Worm (Caenorhabditis elegans) whole organism, L4 larva: ENCODE results near the gene vps-50.

ENCODE experiments used
- F49E8.2 ChIP-seq: sonication (generic microtip); optimal IDR thresholded peaks from 2 replicates; lab custom pipeline; 2016; ENCODE audit warnings: missing compliant biosample characterization, mild to moderate bottlenecking, missing genetic modification characterization, borderline replicate concordance
- ZK337.2 ChIP-seq: fragments of 200-800 bp; sonication (Bioruptor generic); IDR thresholded peaks from 2 replicates; pipeline ENCODE4 v1.3.6; 2022; ENCODE audit warnings: missing genetic modification reagents, missing genetic modification characterization, missing compliant biosample characterization
- ama-1 ChIP-seq: fragments of 150-350 bp; optimal IDR thresholded peaks from 2 replicates; lab custom pipeline; 2014; ENCODE audit warnings: inconsistent platforms, mixed read lengths
- cey-2 ChIP-seq: sonication (generic microtip); optimal IDR thresholded peaks from 3 replicates; lab custom pipeline; 2017; ENCODE audit warnings: missing genetic modification characterization, mild to moderate bottlenecking, missing compliant biosample characterization, antibody characterized with exemption, borderline replicate concordance; ENCODE audit not compliant: insufficient read depth
- fos-1 ChIP-seq: fragments of 150-350 bp; optimal IDR thresholded peaks from 2 replicates; lab custom pipeline; 2014; ENCODE audit warnings: missing biosample characterization, missing genetic modification characterization
- nhr-76 ChIP-seq: fragments of 150-350 bp; optimal IDR thresholded peaks from 2 replicates; lab custom pipeline; 2014; ENCODE audit warnings: missing biosample characterization, missing genetic modification characterization
- snpc-1.2 ChIP-seq: fragments of 200-800 bp; sonication (Bioruptor generic); IDR thresholded peaks from 2 replicates; pipeline ENCODE4 v1.3.6; 2022; ENCODE audit warnings: missing genetic modification reagents, missing genetic modification characterization, missing compliant biosample characterization
- unc-62 ChIP-seq, 3 experiments: fragments of 150-350 bp in 1 of 3; sonication (generic microtip); optimal IDR thresholded peaks in 2 of 3; peaks in 1 of 3; 1 replicate in 1 of 3; 2 replicates in 2 of 3; lab custom pipeline; 2014 to 2017; ENCODE audit warnings: missing biosample characterization in 3 of 3, missing genetic modification characterization in 3 of 3, missing genetic modification reagents in 3 of 3, missing genotype in 1 of 3

DNA sequence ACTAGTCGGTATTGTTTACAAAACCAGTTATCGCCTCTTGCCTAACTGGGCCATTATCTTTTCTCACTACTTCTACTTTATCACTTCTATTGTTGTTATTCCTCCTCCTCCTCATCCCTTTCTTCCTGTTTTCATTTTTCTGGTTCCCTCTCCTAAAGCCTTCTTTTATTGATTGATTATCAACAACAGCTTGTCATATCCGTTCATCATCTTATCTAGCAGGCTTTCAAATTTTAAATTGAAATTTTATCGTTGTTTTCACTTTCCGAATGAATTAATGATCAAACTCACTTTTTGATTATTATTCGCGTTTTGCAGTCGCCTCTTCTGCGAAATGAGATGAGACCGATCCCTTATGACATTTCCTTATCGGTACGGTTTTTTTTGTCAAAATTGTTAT is 42.2 kb downstream of the vps-50 start, which contains the start of gene cut-6:
- TF ChIP-seq F49E8.2 (tag; lab: Kevin White, UChicago) (no peak), ZK337.2 (GFP tag; lab: Robert Waterston, UW) (no peak), nhr-76 (tag; lab: Kevin White, UChicago) (no peak), unc-62 (GFP tag; optimal IDR thresholded peaks at IDR 0.05 in 1 of 2; lab: Kevin White, UChicago) (no peak), unc-62 (tag; optimal IDR thresholded peaks at IDR 0.05; lab: Kevin White, UChicago) (no peak), snpc-1.2 (GFP tag; lab: Robert Waterston, UW) (no peak), fos-1 (no peak), cey-2 (no peak), ama-1 (lab: Kevin White, UChicago) (no peak)
